Fruit fly (Drosophila melanogaster) Kc167 (cell line): ENCODE data around the gene CG13252.

Experiments used
- Myc ChIP-seq: fragments of >200 bp; optimal IDR thresholded peaks from 2 replicates; lab custom pipeline; 2017; ENCODE audit warnings: missing external identifiers
- Sin3A ChIP-seq: fragments of >200 bp; optimal IDR thresholded peaks from 2 replicates; lab custom pipeline; 2018; ENCODE audit warnings: missing external identifiers
- h ChIP-seq: fragments of >200 bp; optimal IDR thresholded peaks from 3 replicates; lab custom pipeline; 2018; ENCODE audit warnings: missing external identifiers
- insv ChIP-seq: fragments of >200 bp; optimal IDR thresholded peaks from 3 replicates; lab custom pipeline; 2018; ENCODE audit warnings: missing external identifiers
- psq ChIP-seq: fragments of >200 bp; optimal IDR thresholded peaks from 2 replicates; lab custom pipeline; 2017; ENCODE audit warnings: missing external identifiers
- ttk ChIP-seq: sonication (Bioruptor generic); optimal IDR thresholded peaks from 2 replicates; lab custom pipeline; 2017; ENCODE audit warnings: missing external identifiers

dm6 chr3L:20758583-20758982 lies 28.2 kb downstream of the CG13252 start, which contains the start of gene CG43251:
- TF ChIP-seq psq (lab: Kevin White, UChicago), result no peak
- TF ChIP-seq Myc (lab: Kevin White, UChicago), result no peak
- TF ChIP-seq Sin3A (lab: Kevin White, UChicago), result no peak
- TF ChIP-seq insv, result no peak
- no peak for TF ChIP-seq ttk (lab: Kevin White, UChicago)
- TF ChIP-seq h, result no peak
